Fruit fly (Drosophila melanogaster): Measurements from ENCODE around the gene CG11927.

Gene CG11927

DNA sequence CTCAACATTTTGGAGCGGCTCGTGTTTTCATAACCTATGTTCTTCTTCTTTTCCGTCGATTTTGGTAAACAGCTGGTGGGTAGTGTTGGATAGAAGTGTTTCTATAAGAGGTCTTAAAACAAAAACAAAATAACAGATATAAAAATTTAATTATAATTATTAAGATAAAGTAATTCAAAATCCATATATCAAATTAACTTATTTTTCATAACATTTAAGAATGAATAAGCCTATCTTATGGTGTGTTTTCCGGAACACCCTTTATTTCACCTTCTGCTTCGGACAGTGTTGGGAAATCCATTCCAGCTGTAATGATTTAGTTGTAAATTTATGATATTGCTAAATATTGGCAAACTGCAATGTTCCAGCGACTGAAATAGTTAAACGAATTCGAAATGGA, 2.8 kb downstream of the CG11927 start, which contains the start of the genes mRpS2 and Mon1:
mRpS2 (minus strand) TSS at position 64 of the 400 bp plus-strand sequence.
Mon1 (plus strand) TSS at position 286 of the 400 bp plus-strand sequence.
- TF ChIP-seq CG6813 (GFP tag; optimal IDR thresholded peaks at IDR 0.05), result peak; percentile 87
- TF ChIP-seq al (GFP tag; IDR thresholded peaks at IDR 0.05), result peak; percentile 96
- no peak for TF ChIP-seq CG3163 (GFP tag; optimal IDR thresholded peaks at IDR 0.05)
- peak; percentile 89 for TF ChIP-seq ATbp (GFP tag; optimal IDR thresholded peaks at IDR 0.05)
- peak; percentile 54 for TF ChIP-seq repo (GFP tag; optimal IDR thresholded peaks at IDR 0.05)
- TF ChIP-seq CG17328 (GFP tag; IDR thresholded peaks at IDR 0.05), result peak; percentile 97
- TF ChIP-seq Med (GFP tag), result peak; percentile 96
- peak; percentile 94 for TF ChIP-seq nmo (GFP tag; optimal IDR thresholded peaks at IDR 0.05)
- TF ChIP-seq Gug (GFP tag; IDR thresholded peaks at IDR 0.05), result peak; percentile 91
- peak; percentile 95 for TF ChIP-seq CG4424 (GFP tag; optimal IDR thresholded peaks at IDR 0.05)
- TF ChIP-seq emc (GFP tag; optimal IDR thresholded peaks at IDR 0.05), result peak; percentile 63
- TF ChIP-seq caup (GFP tag; optimal IDR thresholded peaks at IDR 0.05; ENCODE audit: severe bottlenecking), result peak; percentile 94
- TF ChIP-seq CG18476 (GFP tag; optimal IDR thresholded peaks at IDR 0.05), result peak; percentile 88
- peak; percentile 37 for TF ChIP-seq fd64A (GFP tag; optimal IDR thresholded peaks at IDR 0.05)
- peak; percentile 95 for TF ChIP-seq fd3F (GFP tag; optimal IDR thresholded peaks at IDR 0.05)
- TF ChIP-seq D19A (tag; optimal IDR thresholded peaks at IDR 0.05), result peak; percentile 86
- TF ChIP-seq Camta (GFP tag; optimal IDR thresholded peaks at IDR 0.05), result peak; percentile 75
- peak; percentile 94 for TF ChIP-seq toy (GFP tag; IDR thresholded peaks at IDR 0.05)
- TF ChIP-seq odd (GFP tag; optimal IDR thresholded peaks at IDR 0.05), result peak; percentile 79
- peak; percentile 79 for TF ChIP-seq nom (GFP tag; optimal IDR thresholded peaks at IDR 0.05)
- peak; percentile 78 for TF ChIP-seq CG31388 (GFP tag; optimal IDR thresholded peaks at IDR 0.05)
- TF ChIP-seq pita (GFP tag; optimal IDR thresholded peaks at IDR 0.05), result no peak
- peak; percentile 98 for TF ChIP-seq Xrp1 (GFP tag; IDR thresholded peaks at IDR 0.05)
- TF ChIP-seq Mad (GFP tag; optimal IDR thresholded peaks at IDR 0.05), result peak; percentile 84
- TF ChIP-seq Ptx1 (GFP tag; IDR thresholded peaks at IDR 0.05), result peak; percentile 98
- TF ChIP-seq sna (GFP tag; IDR thresholded peaks at IDR 0.05; ENCODE audit: partially characterized antibody), result no peak
- TF ChIP-seq CG1529 (GFP tag; optimal IDR thresholded peaks at IDR 0.05), result peak; percentile 83
- peak; percentile 94 for TF ChIP-seq CG13894 (tag; optimal IDR thresholded peaks at IDR 0.05)
- TF ChIP-seq Scr (GFP tag; IDR thresholded peaks at IDR 0.05; ENCODE audit: partially characterized antibody), result no peak
- TF ChIP-seq kni (GFP tag; optimal IDR thresholded peaks at IDR 0.05), result peak; percentile 20
- TF ChIP-seq CG18262 (tag; optimal IDR thresholded peaks at IDR 0.05), result peak; percentile 96
- TF ChIP-seq schlank (tag; optimal IDR thresholded peaks at IDR 0.05), result peak; percentile 65
- TF ChIP-seq CG3407 (GFP tag; optimal IDR thresholded peaks at IDR 0.05), result peak; percentile 89
- TF ChIP-seq CG7839 (tag; optimal IDR thresholded peaks at IDR 0.05), result peak; percentile 95
- peak; percentile 40 for TF ChIP-seq Sry-δ (GFP tag; optimal IDR thresholded peaks at IDR 0.05)
- TF ChIP-seq CG10431 (GFP tag; optimal IDR thresholded peaks at IDR 0.05), result peak; percentile 56
- peak; percentile 44 for TF ChIP-seq pzg (GFP tag; optimal IDR thresholded peaks at IDR 0.05)
- TF ChIP-seq gcm2 (GFP tag; optimal IDR thresholded peaks at IDR 0.05), result peak; percentile 58
- peak; percentile 60 for TF ChIP-seq CG10274 (GFP tag; optimal IDR thresholded peaks at IDR 0.05)
- TF ChIP-seq lbe (GFP tag; optimal IDR thresholded peaks at IDR 0.05), result peak; percentile 86
- peak; percentile 92 for TF ChIP-seq CG8388 (GFP tag; optimal IDR thresholded peaks at IDR 0.05)
- TF ChIP-seq NfI (GFP tag; optimal IDR thresholded peaks at IDR 0.05), result peak; percentile 95
- TF ChIP-seq CG17612 (GFP tag; IDR thresholded peaks at IDR 0.05), result peak; percentile 95
- TF ChIP-seq CG1832 (GFP tag; optimal IDR thresholded peaks at IDR 0.05), result no peak
- peak; percentile 96 for TF ChIP-seq so (GFP tag; IDR thresholded peaks at IDR 0.05)
- TF ChIP-seq fd102C (GFP tag; optimal IDR thresholded peaks at IDR 0.05), result peak; percentile 65
- peak; percentile 81 for TF ChIP-seq CG12769 (tag; optimal IDR thresholded peaks at IDR 0.05)
- no peak for TF ChIP-seq tna (GFP tag; IDR thresholded peaks at IDR 0.05; ENCODE audit: partially characterized antibody)
- TF ChIP-seq crp (GFP tag; optimal IDR thresholded peaks at IDR 0.05), result peak; percentile 64 to 91
- peak; percentile 98 for TF ChIP-seq PHDP (tag; optimal IDR thresholded peaks at IDR 0.05)
